Worm (Caenorhabditis elegans): ENCODE data around the gene H06H21.37.
A peak's percentile ranks its signal among the peaks of the same experiment; 100 is the strongest.

Gene H06H21.37

DNA sequence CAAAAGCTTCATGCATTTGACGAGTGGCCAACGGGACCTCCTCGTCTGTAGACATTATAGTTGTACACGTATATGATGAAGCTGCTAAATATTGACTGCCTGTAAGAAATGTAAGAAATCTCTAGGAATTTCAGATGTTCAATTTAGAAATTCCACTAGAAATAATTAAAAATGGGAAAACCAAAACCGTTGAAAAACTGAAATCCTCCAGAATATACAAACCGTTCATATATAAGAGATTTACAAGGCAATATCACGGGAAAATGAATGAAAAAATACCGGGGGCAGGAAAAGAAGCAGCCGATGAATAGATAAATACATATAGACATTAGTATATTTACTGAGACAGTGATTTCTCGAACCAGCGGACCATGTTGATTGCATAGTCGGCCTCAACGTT lies 7.3 kb downstream of the H06H21.37 start, which contains the start of gene dpf-7:
TSS of gene dpf-7 (minus strand) at position 101 of the 400 bp plus-strand sequence.
- TF ChIP-seq Y75B8A.6 (GFP tag; IDR thresholded peaks at IDR 0.05), result no peak
- no peak for TF ChIP-seq nhr-77 (tag; optimal IDR thresholded peaks at IDR 0.05)
- peak; percentile 22; the same call in 1 of the 2 replicates for TF ChIP-seq lin-38 (GFP tag; IDR thresholded peaks at IDR 0.05)

DNA sequence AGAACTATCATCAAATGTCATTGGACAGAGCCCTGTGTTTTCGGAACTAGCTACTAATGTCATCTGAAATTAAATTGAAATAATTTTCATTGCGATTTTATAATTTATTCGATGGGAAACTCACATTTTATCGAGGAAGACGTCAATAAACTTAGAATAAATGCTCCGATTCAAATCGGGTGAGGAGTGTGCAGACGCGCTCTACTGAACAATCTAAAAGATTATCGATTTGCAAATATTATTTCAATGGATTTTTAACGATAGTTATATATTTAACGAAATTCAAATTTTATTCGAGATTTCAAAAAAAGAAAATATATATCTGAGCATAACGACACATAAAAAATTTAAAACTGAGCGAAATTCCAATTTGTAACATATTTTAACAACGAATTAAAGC lies 10.7 kb downstream of the H06H21.37 start, which contains the start of gene eor-1:
TSS of gene eor-1 (minus strand) at position 65 of the 400 bp plus-strand sequence.
- TF ChIP-seq snpc-4 (tag; optimal IDR thresholded peaks at IDR 0.05), result no peak
- no peak for TF ChIP-seq F44E2.7 (GFP tag; IDR thresholded peaks at IDR 0.05)
- peak; percentile 93 for TF ChIP-seq lin-38 (GFP tag; IDR thresholded peaks at IDR 0.05)
- TF ChIP-seq T26A8.4 (GFP tag; IDR thresholded peaks at IDR 0.05), result no peak
- peak; percentile 67 for TF ChIP-seq mes-2 (tag; optimal IDR thresholded peaks at IDR 0.05; ENCODE audit: poor library complexity, severe bottlenecking)
- TF ChIP-seq hlh-11 (tag; optimal IDR thresholded peaks at IDR 0.05), result no peak
- TF ChIP-seq ZK337.2 (GFP tag; IDR thresholded peaks at IDR 0.05), result no peak
- no peak for TF ChIP-seq set-16 (GFP tag; IDR thresholded peaks at IDR 0.05)
- TF ChIP-seq nhr-237 (tag; optimal IDR thresholded peaks at IDR 0.05), result no peak
- no peak for TF ChIP-seq F49E8.2 (tag; optimal IDR thresholded peaks at IDR 0.05; ENCODE audit: borderline replicate concordance)
- no peak for TF ChIP-seq D1046.2 (GFP tag; IDR thresholded peaks at IDR 0.05)
- TF ChIP-seq ama-1 (optimal IDR thresholded peaks at IDR 0.05), result peak; percentile 20
- no peak for TF ChIP-seq aly-2 (tag; optimal IDR thresholded peaks at IDR 0.05)
- no peak for TF ChIP-seq dmd-8 (GFP tag; IDR thresholded peaks at IDR 0.05)
- no peak for TF ChIP-seq ceh-32 (tag; optimal IDR thresholded peaks at IDR 0.05; ENCODE audit: poor library complexity)
- no peak for TF ChIP-seq snpc-1.2 (GFP tag; IDR thresholded peaks at IDR 0.05)
- TF ChIP-seq aha-1 (tag), result no peak
- no peak for TF ChIP-seq nhr-11 (tag; optimal IDR thresholded peaks at IDR 0.05)
- no peak for TF ChIP-seq ztf-11 (tag; optimal IDR thresholded peaks at IDR 0.05)
- TF ChIP-seq fkh-10 (GFP tag; optimal IDR thresholded peaks at IDR 0.05), result no peak
- no peak for TF ChIP-seq zip-11 (GFP tag; IDR thresholded peaks at IDR 0.05)
- TF ChIP-seq madf-9 (GFP tag; conservative IDR thresholded peaks at IDR 0.05), result no peak
- no peak for TF ChIP-seq attf-4 (tag; optimal IDR thresholded peaks at IDR 0.05)
- no peak for TF ChIP-seq Y105C5A.15 (GFP tag; IDR thresholded peaks at IDR 0.05)
- no peak for TF ChIP-seq nhr-76 (tag; optimal IDR thresholded peaks at IDR 0.05)
- TF ChIP-seq mdl-1 (tag; optimal IDR thresholded peaks at IDR 0.05), result no peak
- peak; percentile 44 for TF ChIP-seq rbr-2 (tag; optimal IDR thresholded peaks at IDR 0.05)
- no peak for TF ChIP-seq nhr-41 (GFP tag; IDR thresholded peaks at IDR 0.05)
- TF ChIP-seq sdz-12 (GFP tag; optimal IDR thresholded peaks at IDR 0.05), result no peak
- peak; percentile 33 for TF ChIP-seq dpl-1 (GFP tag; optimal IDR thresholded peaks at IDR 0.05)
- TF ChIP-seq Y48G9A.11 (GFP tag; IDR thresholded peaks at IDR 0.05), result no peak
- TF ChIP-seq unc-130 (GFP tag; optimal IDR thresholded peaks at IDR 0.05), result peak; percentile 22
- TF ChIP-seq cey-2 (tag; optimal IDR thresholded peaks at IDR 0.05; ENCODE audit: borderline replicate concordance, insufficient read depth), result no peak
- TF ChIP-seq zfp-2 (tag; optimal IDR thresholded peaks at IDR 0.05), result no peak
- TF ChIP-seq lin-15B (tag; optimal IDR thresholded peaks at IDR 0.05), result no peak
- TF ChIP-seq pha-4 (GFP tag; IDR thresholded peaks at IDR 0.05), result no peak
- no peak for TF ChIP-seq pha-4 (tag; optimal IDR thresholded peaks at IDR 0.05)
- no peak for TF ChIP-seq nhr-48 (tag; optimal IDR thresholded peaks at IDR 0.05)
- no peak for TF ChIP-seq mxl-3 (GFP tag; optimal IDR thresholded peaks at IDR 0.05)
- no peak for TF ChIP-seq madf-5 (GFP tag; IDR thresholded peaks at IDR 0.05)
- no peak for TF ChIP-seq ceh-44 (GFP tag; IDR thresholded peaks at IDR 0.05)
- no peak for TF ChIP-seq F10B5.3 (tag; optimal IDR thresholded peaks at IDR 0.05)
- no peak for TF ChIP-seq tag-97 (GFP tag; IDR thresholded peaks at IDR 0.05)
- TF ChIP-seq lir-3 (tag; optimal IDR thresholded peaks at IDR 0.05), result no peak
- TF ChIP-seq egl-27 (tag; optimal IDR thresholded peaks at IDR 0.05), result no peak
- no peak for TF ChIP-seq mdt-29 (GFP tag; IDR thresholded peaks at IDR 0.05)
- TF ChIP-seq lin-29 (GFP tag; IDR thresholded peaks at IDR 0.05), result no peak
- no peak for TF ChIP-seq T20F7.1 (GFP tag; optimal IDR thresholded peaks at IDR 0.05)
- peak; percentile 60 for TF ChIP-seq mep-1 (tag; optimal IDR thresholded peaks at IDR 0.05)
